Worm (Caenorhabditis elegans): ENCODE data around the gene srx-64.

The srx-64 gene

ce11 chrV:3974361-3974760, 45.2 kb downstream of the srx-64 start, which contains the start of gene str-82:
TSS of gene str-82 (plus strand) at chrV:3974661.
- no peak for TF ChIP-seq blmp-1 (tag; optimal IDR thresholded peaks at IDR 0.05; ENCODE audit: insufficient read depth)
- TF ChIP-seq R02D3.7 (tag; optimal IDR thresholded peaks at IDR 0.05) = no peak
- TF ChIP-seq lin-11 (tag; optimal IDR thresholded peaks at IDR 0.05) = no peak
- TF ChIP-seq mab-5 (tag; optimal IDR thresholded peaks at IDR 0.05) = no peak

ce11 chrV:3976964-3977363, 47.8 kb downstream of the srx-64 start, which contains the start of gene str-83:
TSS of gene str-83 (plus strand) at chrV:3977264.
- no peak for TF ChIP-seq ztf-11 (tag; optimal IDR thresholded peaks at IDR 0.05)
- no peak for TF ChIP-seq ZK546.5 (tag; optimal IDR thresholded peaks at IDR 0.05)
- no peak for TF ChIP-seq skn-1 (tag; optimal IDR thresholded peaks at IDR 0.05)
- TF ChIP-seq sma-3 (GFP tag; optimal IDR thresholded peaks at IDR 0.05) = no peak
- no peak for TF ChIP-seq nhr-21 (tag; optimal IDR thresholded peaks at IDR 0.05)
- no peak for TF ChIP-seq dmd-4 (tag; optimal IDR thresholded peaks at IDR 0.05)
- TF ChIP-seq unc-55 (GFP tag; optimal IDR thresholded peaks at IDR 0.05) = no peak

ce11 chrV:3979053-3979452, 49.9 kb downstream of the srx-64 start, which contains the start of gene nlp-34:
TSS of gene nlp-34 (minus strand) at chrV:3979134.
- TF ChIP-seq sma-3 (GFP tag; optimal IDR thresholded peaks at IDR 0.05) (no peak), skn-1 (tag; optimal IDR thresholded peaks at IDR 0.05) (no peak), nhr-25 (tag; optimal IDR thresholded peaks at IDR 0.05) (no peak), nhr-129 (tag; optimal IDR thresholded peaks at IDR 0.05) (no peak), snpc-4 (tag; optimal IDR thresholded peaks at IDR 0.05) (no peak), nhr-23 (tag; optimal IDR thresholded peaks at IDR 0.05) (no peak), nhr-237 (tag; optimal IDR thresholded peaks at IDR 0.05) (no peak), nhr-77 (tag; optimal IDR thresholded peaks at IDR 0.05) (no peak), ztf-11 (tag; optimal IDR thresholded peaks at IDR 0.05) (no peak), unc-62 (GFP tag; optimal IDR thresholded peaks at IDR 0.05) (no peak), alr-1 (tag; optimal IDR thresholded peaks at IDR 0.05) (no peak)

ce11 chrV:3979819-3980218, 50.6 kb downstream of the srx-64 start, which contains the start of gene nlp-31:
TSS of gene nlp-31 (plus strand) at chrV:3980055.
- TF ChIP-seq fos-1 (tag; optimal IDR thresholded peaks at IDR 0.05) (peak; percentile 34), nhr-10 (tag; optimal IDR thresholded peaks at IDR 0.05) (no peak), crh-2 (tag; optimal IDR thresholded peaks at IDR 0.05) (peak; percentile 5), nhr-21 (tag; optimal IDR thresholded peaks at IDR 0.05) (peak; percentile 73), Y55F3AM.14 (GFP tag; optimal IDR thresholded peaks at IDR 0.05) (no peak), elt-3 (tag; optimal IDR thresholded peaks at IDR 0.05) (no peak), lin-13 (GFP tag; optimal IDR thresholded peaks at IDR 0.05) (no peak), nhr-12 (tag; optimal IDR thresholded peaks at IDR 0.05) (no peak), ceh-82 (tag; optimal IDR thresholded peaks at IDR 0.05) (no peak), nhr-77 (tag; optimal IDR thresholded peaks at IDR 0.05) (no peak), F13H6.1 (tag; optimal IDR thresholded peaks at IDR 0.05) (peak; percentile 10), nhr-237 (tag; optimal IDR thresholded peaks at IDR 0.05) (no peak), mdl-1 (tag; optimal IDR thresholded peaks at IDR 0.05) (peak in 1 of 2 experiments; percentile 23), zag-1 (tag; optimal IDR thresholded peaks at IDR 0.05) (no peak), snpc-4 (tag; optimal IDR thresholded peaks at IDR 0.05) (no peak), nhr-25 (tag; optimal IDR thresholded peaks at IDR 0.05) (peak; percentile 77), ztf-4 (tag; optimal IDR thresholded peaks at IDR 0.05) (no peak), sma-9 (GFP tag; optimal IDR thresholded peaks at IDR 0.05) (peak; percentile 69), sma-9 (tag; optimal IDR thresholded peaks at IDR 0.05) (no peak), blmp-1 (tag; optimal IDR thresholded peaks at IDR 0.05; ENCODE audit: insufficient read depth) (peak; percentile 57), aly-2 (tag; optimal IDR thresholded peaks at IDR 0.05) (no peak), elt-1 (tag; optimal IDR thresholded peaks at IDR 0.05) (no peak), nhr-129 (tag; optimal IDR thresholded peaks at IDR 0.05) (no peak), ZK546.5 (tag; optimal IDR thresholded peaks at IDR 0.05) (no peak), C34F6.9 (tag; optimal IDR thresholded peaks at IDR 0.05) (no peak), ztf-1 (GFP tag; conservative IDR thresholded peaks at IDR 0.05) (no peak), lin-11 (tag; optimal IDR thresholded peaks at IDR 0.05) (no peak), mbf-1 (tag; optimal IDR thresholded peaks at IDR 0.05) (no peak), unc-39 (tag; optimal IDR thresholded peaks at IDR 0.05) (no peak), unc-62 (GFP tag; optimal IDR thresholded peaks at IDR 0.05) (no peak), alr-1 (tag; optimal IDR thresholded peaks at IDR 0.05) (no peak), nhr-11 (tag; optimal IDR thresholded peaks at IDR 0.05) (no peak), sem-4 (tag; optimal IDR thresholded peaks at IDR 0.05) (no peak), sma-3 (GFP tag; optimal IDR thresholded peaks at IDR 0.05) (peak; percentile 90)
